Fruit fly (Drosophila melanogaster): ENCODE data around the gene CG16888.

Gene CG16888

DNA sequence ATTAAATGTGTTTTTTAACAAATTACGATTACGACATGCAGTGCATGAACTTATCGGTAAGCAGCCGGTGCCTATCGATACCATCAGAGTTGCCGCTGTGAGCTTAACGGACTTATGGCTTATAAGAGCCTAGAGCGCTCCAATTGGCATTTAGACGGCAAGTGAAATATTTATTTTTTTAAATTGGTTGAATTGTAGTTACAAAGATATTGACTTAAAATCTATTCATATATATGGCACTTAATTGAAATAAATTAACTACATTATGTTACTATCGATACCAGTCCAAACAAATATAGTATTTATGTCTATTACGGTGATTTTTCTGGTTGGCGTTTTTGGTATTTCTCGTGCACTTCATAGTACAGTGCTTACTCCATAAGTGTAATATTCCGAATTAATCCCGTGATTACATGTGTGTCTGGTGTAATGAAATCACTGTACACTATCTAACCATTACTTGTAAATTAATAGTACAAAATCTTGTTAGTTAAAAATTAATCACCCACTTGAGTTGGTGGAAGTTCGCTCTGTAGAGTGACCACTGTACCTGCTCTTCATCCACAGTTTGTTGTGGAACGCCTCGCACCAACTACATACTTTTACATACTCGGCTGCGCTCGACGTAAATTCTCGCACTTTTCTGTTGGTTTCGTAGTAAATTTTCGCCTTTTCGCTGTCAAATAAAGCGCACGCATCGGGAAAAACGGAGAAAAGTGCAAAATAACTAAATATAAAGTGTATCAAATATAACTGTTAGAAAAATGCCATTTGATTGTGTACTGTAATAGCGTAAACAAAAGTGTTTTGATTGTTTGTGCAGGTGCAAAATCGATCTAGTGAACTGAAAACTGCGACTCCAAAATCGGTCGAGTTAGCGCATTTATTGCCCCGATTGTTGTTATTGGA, 22.2 kb upstream of the CG16888 start, which contains the start of the genes mRpS23 and CenG1A (continued):
- TF ChIP-seq lola (GFP tag; optimal IDR thresholded peaks at IDR 0.05) (peak in 1 of 3 experiments; percentile 99), HLH3B (GFP tag; IDR thresholded peaks at IDR 0.05) (peak; percentile 100), Sry-β (GFP tag; optimal IDR thresholded peaks at IDR 0.05) (peak; percentile 83), pros (GFP tag; optimal IDR thresholded peaks at IDR 0.05) (peak; percentile 80), NfI (GFP tag; optimal IDR thresholded peaks at IDR 0.05) (peak; percentile 100), CG8765 (GFP tag; IDR thresholded peaks at IDR 0.05) (peak; percentile 100), salm (tag; optimal IDR thresholded peaks at IDR 0.05) (peak; percentile 100), CG8359 (GFP tag; optimal IDR thresholded peaks at IDR 0.05; ENCODE audit: borderline replicate concordance) (peak; percentile 97), Kr (GFP tag; optimal IDR thresholded peaks at IDR 0.05) (peak; percentile 94), HHEX (GFP tag; optimal IDR thresholded peaks at IDR 0.05) (peak; percentile 100), Six4 (GFP tag; optimal IDR thresholded peaks at IDR 0.05) (peak; percentile 100), wdn (GFP tag; IDR thresholded peaks at IDR 0.05) (peak; percentile 100), jigr1 (GFP tag; IDR thresholded peaks at IDR 0.05) (peak; percentile 99), CG14667 (GFP tag; IDR thresholded peaks at IDR 0.05) (peak; percentile 100), vvl (GFP tag; IDR thresholded peaks at IDR 0.05) (peak; percentile 100), CG13287 (GFP tag; IDR thresholded peaks at IDR 0.05; ENCODE audit: partially characterized antibody) (peak; percentile 88), p53 (GFP tag; optimal IDR thresholded peaks at IDR 0.05) (peak; percentile 99), Dll (GFP tag; IDR thresholded peaks at IDR 0.05; ENCODE audit: partially characterized antibody) (peak; percentile 93), C15 (GFP tag; IDR thresholded peaks at IDR 0.05) (peak; percentile 100), fd3F (GFP tag; optimal IDR thresholded peaks at IDR 0.05) (peak; percentile 100), Bteb2 (GFP tag; optimal IDR thresholded peaks at IDR 0.05) (peak; percentile 100), dmrt11E (tag; optimal IDR thresholded peaks at IDR 0.05) (peak; percentile 99), fd96Cb (tag; optimal IDR thresholded peaks at IDR 0.05) (peak; percentile 100), CG12942 (GFP tag; optimal IDR thresholded peaks at IDR 0.05) (peak; percentile 100), Opbp (GFP tag; IDR thresholded peaks at IDR 0.05; ENCODE audit: partially characterized antibody) (peak; percentile 63), ham (GFP tag; IDR thresholded peaks at IDR 0.05) (peak; percentile 100), CG14050 (GFP tag; IDR thresholded peaks at IDR 0.05) (peak; percentile 100), cas (GFP tag; IDR thresholded peaks at IDR 0.05) (peak; percentile 100), shn (GFP tag; optimal IDR thresholded peaks at IDR 0.05) (peak; percentile 99), CG1024 (GFP tag; IDR thresholded peaks at IDR 0.05) (peak; percentile 99), slou (GFP tag; optimal IDR thresholded peaks at IDR 0.05) (peak; percentile 99), br (optimal IDR thresholded peaks at IDR 0.05) (no peak), dpn (GFP tag; optimal IDR thresholded peaks at IDR 0.05) (peak; percentile 100), pan (optimal IDR thresholded peaks at IDR 0.05) (no peak), pan (GFP tag; optimal IDR thresholded peaks at IDR 0.05 in 1 of 2, IDR thresholded peaks at IDR 0.05 in 1 of 2) (peak in 1 of 2 experiments; percentile 100), Antp (GFP tag; optimal IDR thresholded peaks at IDR 0.05) (peak; percentile 100), insv (GFP tag; optimal IDR thresholded peaks at IDR 0.05) (peak; percentile 73 to 89), D19A (tag; optimal IDR thresholded peaks at IDR 0.05) (peak; percentile 98), CG15696 (tag; optimal IDR thresholded peaks at IDR 0.05) (peak; percentile 99), CG6854 (GFP tag; optimal IDR thresholded peaks at IDR 0.05) (peak; percentile 100), Abd-B (GFP tag; optimal IDR thresholded peaks at IDR 0.05) (peak; percentile 99), Vsx1 (GFP tag; optimal IDR thresholded peaks at IDR 0.05) (peak; percentile 99), CG6791 (GFP tag; IDR thresholded peaks at IDR 0.05; ENCODE audit: partially characterized antibody) (peak; percentile 74), CG7372 (GFP tag; IDR thresholded peaks at IDR 0.05) (peak; percentile 100), CG10959 (GFP tag; IDR thresholded peaks at IDR 0.05) (peak; percentile 100), CG2120 (GFP tag; optimal IDR thresholded peaks at IDR 0.05) (peak; percentile 100), knrl (GFP tag; IDR thresholded peaks at IDR 0.05; ENCODE audit: partially characterized antibody) (peak; percentile 87), NFAT (GFP tag; IDR thresholded peaks at IDR 0.05) (peak; percentile 100)

Measured in whole organism, embryonic.